Worm (Caenorhabditis elegans) whole organism, L2 larva: ENCODE results near the gene best-7.

ENCODE experiments used
- R02D3.7 ChIP-seq: fragments of 150-350 bp; optimal IDR thresholded peaks from 2 replicates; lab custom pipeline; 2014; ENCODE audit warnings: missing biosample characterization, missing genetic modification characterization
- ama-1 ChIP-seq: fragments of 150-350 bp; optimal IDR thresholded peaks from 2 replicates; lab custom pipeline; 2018; ENCODE audit warnings: inconsistent platforms
- egl-27 ChIP-seq: sonication (generic microtip); optimal IDR thresholded peaks from 3 replicates; lab custom pipeline; 2017; ENCODE audit warnings: missing biosample characterization, missing genetic modification reagents, missing genetic modification characterization
- fos-1 ChIP-seq: fragments of 150-350 bp; optimal IDR thresholded peaks from 2 replicates; lab custom pipeline; 2014; ENCODE audit warnings: missing biosample characterization, missing genetic modification characterization
- gmeb-1 ChIP-seq: fragments of 150-350 bp; optimal IDR thresholded peaks from 2 replicates; lab custom pipeline; 2014; ENCODE audit warnings: missing biosample characterization, missing genetic modification characterization
- lin-39 ChIP-seq: fragments of 150-350 bp; optimal IDR thresholded peaks from 2 replicates; lab custom pipeline; 2014; ENCODE audit warnings: missing biosample characterization, missing genetic modification reagents, missing genetic modification characterization
- nhr-10 ChIP-seq: sonication (generic microtip); optimal IDR thresholded peaks from 2 replicates; lab custom pipeline; 2017; ENCODE audit warnings: missing biosample characterization, missing genetic modification characterization
- nhr-11 ChIP-seq: fragments of 150-350 bp; optimal IDR thresholded peaks from 2 replicates; lab custom pipeline; 2014; ENCODE audit warnings: missing biosample characterization, missing genetic modification characterization
- nhr-129 ChIP-seq: fragments of 150-350 bp; optimal IDR thresholded peaks from 2 replicates; lab custom pipeline; 2014; ENCODE audit warnings: missing biosample characterization, missing genetic modification characterization
- nhr-237 ChIP-seq: fragments of 150-350 bp; optimal IDR thresholded peaks from 2 replicates; lab custom pipeline; 2014; ENCODE audit warnings: missing biosample characterization, missing genetic modification characterization
- skn-1 ChIP-seq: sonication (generic microtip); optimal IDR thresholded peaks from 2 replicates; lab custom pipeline; 2017; ENCODE audit warnings: missing biosample characterization, missing genetic modification characterization
- sma-3 ChIP-seq: sonication (generic microtip); optimal IDR thresholded peaks from 2 replicates; lab custom pipeline; 2016; ENCODE audit warnings: missing genetic modification reagents, missing genetic modification characterization, missing compliant biosample characterization
- unc-55 ChIP-seq: fragments of 150-350 bp; sonication (generic microtip); optimal IDR thresholded peaks from 3 replicates; lab custom pipeline; 2014; ENCODE audit warnings: missing biosample characterization, missing genetic modification reagents, missing genetic modification characterization
- unc-62 ChIP-seq: fragments of 150-350 bp; optimal IDR thresholded peaks from 2 replicates; lab custom pipeline; 2014; ENCODE audit warnings: missing biosample characterization, missing genetic modification reagents, missing genetic modification characterization

- TF ChIP-seq fos-1 (tag; lab: Kevin White, UChicago) (no peak), nhr-11 (tag; lab: Kevin White, UChicago) (no peak), unc-62 (no peak), skn-1 (tag; lab: Kevin White, UChicago) (no peak), nhr-237 (tag; lab: Kevin White, UChicago) (no peak), nhr-129 (no peak), egl-27 (tag; lab: Kevin White, UChicago) (no peak), lin-39 (tag; lab: Kevin White, UChicago) (no peak), nhr-10 (no peak), unc-55 (GFP tag; lab: Kevin White, UChicago) (no peak), sma-3 (no peak), R02D3.7 (tag; lab: Kevin White, UChicago) (no peak), ama-1 (lab: Kevin White, UChicago) (no peak), gmeb-1 (tag; lab: Kevin White, UChicago) (no peak)
Measured at ce11 chrIV:11230069-11230468, at the start of gene best-7.
